Worm (Caenorhabditis elegans) whole organism, L2 larva: ENCODE measurements around the gene inx-8.

ENCODE experiments used
- C34F6.9 ChIP-seq: fragments of 150-350 bp; optimal IDR thresholded peaks from 2 replicates; lab custom pipeline; 2014; ENCODE audit warnings: missing biosample characterization, missing genetic modification characterization
- F13H6.1 ChIP-seq: sonication (generic microtip); optimal IDR thresholded peaks from 2 replicates; lab custom pipeline; 2016; ENCODE audit warnings: missing genetic modification characterization, missing compliant biosample characterization
- R02D3.7 ChIP-seq: fragments of 150-350 bp; optimal IDR thresholded peaks from 2 replicates; lab custom pipeline; 2014; ENCODE audit warnings: missing biosample characterization, missing genetic modification characterization
- Y55F3AM.14 ChIP-seq: fragments of 200-800 bp; sonication (Bioruptor generic); optimal IDR thresholded peaks from 2 replicates; lab custom pipeline; 2018; ENCODE audit warnings: mild to moderate bottlenecking, missing genetic modification characterization, missing compliant biosample characterization
- ZK546.5 ChIP-seq: sonication (generic microtip); optimal IDR thresholded peaks from 2 replicates; lab custom pipeline; 2017; ENCODE audit warnings: missing biosample characterization, missing genetic modification characterization
- alr-1 ChIP-seq: fragments of 150-350 bp; optimal IDR thresholded peaks from 2 replicates; lab custom pipeline; 2014; ENCODE audit warnings: missing biosample characterization, missing genetic modification characterization
- aly-2 ChIP-seq: fragments of 150-350 bp; optimal IDR thresholded peaks from 2 replicates; lab custom pipeline; 2014; ENCODE audit warnings: missing biosample characterization, missing genetic modification characterization
- ama-1 ChIP-seq: fragments of 150-350 bp; optimal IDR thresholded peaks from 2 replicates; lab custom pipeline; 2018; ENCODE audit warnings: inconsistent platforms
- blmp-1 ChIP-seq: sonication (generic microtip); optimal IDR thresholded peaks from 2 replicates; lab custom pipeline; 2017; ENCODE audit warnings: missing genetic modification characterization, mild to moderate bottlenecking, missing compliant biosample characterization, antibody characterized with exemption, moderate library complexity; ENCODE audit not compliant: insufficient read depth
- ceh-16 ChIP-seq: fragments of 150-350 bp; optimal IDR thresholded peaks from 2 replicates; lab custom pipeline; 2014; ENCODE audit warnings: missing biosample characterization, missing genetic modification characterization
- ceh-82 ChIP-seq: fragments of 150-350 bp; optimal IDR thresholded peaks from 2 replicates; lab custom pipeline; 2014; ENCODE audit warnings: missing biosample characterization, missing genetic modification characterization
- crh-2 ChIP-seq: sonication (generic microtip); optimal IDR thresholded peaks from 2 replicates; lab custom pipeline; 2017; ENCODE audit warnings: missing biosample characterization, missing genetic modification characterization
- dmd-4 ChIP-seq: sonication (generic microtip); optimal IDR thresholded peaks from 2 replicates; lab custom pipeline; 2017; ENCODE audit warnings: missing biosample characterization, missing genetic modification characterization
- egl-27 ChIP-seq: sonication (generic microtip); optimal IDR thresholded peaks from 3 replicates; lab custom pipeline; 2017; ENCODE audit warnings: missing biosample characterization, missing genetic modification reagents, missing genetic modification characterization
- elt-1 ChIP-seq: fragments of 150-350 bp; optimal IDR thresholded peaks from 2 replicates; lab custom pipeline; 2014; ENCODE audit warnings: missing biosample characterization, missing genetic modification characterization
- elt-3 ChIP-seq: sonication (generic microtip); optimal IDR thresholded peaks from 2 replicates; lab custom pipeline; 2017; ENCODE audit warnings: missing biosample characterization, missing genetic modification characterization
- fos-1 ChIP-seq: fragments of 150-350 bp; optimal IDR thresholded peaks from 2 replicates; lab custom pipeline; 2014; ENCODE audit warnings: missing biosample characterization, missing genetic modification characterization
- gmeb-1 ChIP-seq: fragments of 150-350 bp; optimal IDR thresholded peaks from 2 replicates; lab custom pipeline; 2014; ENCODE audit warnings: missing biosample characterization, missing genetic modification characterization
- lin-11 ChIP-seq: fragments of 150-350 bp; sonication (generic microtip); optimal IDR thresholded peaks from 2 replicates; lab custom pipeline; 2014; ENCODE audit warnings: missing biosample characterization, missing genetic modification characterization, inconsistent platforms, mixed read lengths
- lin-13 ChIP-seq: fragments of 150-350 bp; optimal IDR thresholded peaks from 2 replicates; lab custom pipeline; 2014; ENCODE audit warnings: missing biosample characterization, missing genetic modification reagents, missing genetic modification characterization
- lin-39 ChIP-seq: fragments of 150-350 bp; optimal IDR thresholded peaks from 2 replicates; lab custom pipeline; 2014; ENCODE audit warnings: missing biosample characterization, missing genetic modification reagents, missing genetic modification characterization
- lsy-2 ChIP-seq, 2 experiments: fragments of 150-350 bp in 1 of 2; sonication (generic microtip) in 1 of 2; optimal IDR thresholded peaks; 2 replicates each; lab custom pipeline; 2014 to 2017; ENCODE audit warnings: missing biosample characterization in 2 of 2, missing genetic modification characterization in 2 of 2
- mab-5 ChIP-seq: fragments of 150-350 bp; optimal IDR thresholded peaks from 2 replicates; lab custom pipeline; 2014; ENCODE audit warnings: missing biosample characterization, missing genetic modification characterization
- mbf-1 ChIP-seq: sonication (generic microtip); optimal IDR thresholded peaks from 2 replicates; lab custom pipeline; 2017; ENCODE audit warnings: missing biosample characterization, missing genetic modification characterization
- mdl-1 ChIP-seq, 2 experiments: fragments of 150-350 bp in 1 of 2; sonication (generic microtip) in 1 of 2; optimal IDR thresholded peaks; 2 replicates each; lab custom pipeline; 2017; ENCODE audit warnings: missing biosample characterization in 2 of 2, missing genetic modification characterization in 2 of 2
- nhr-10 ChIP-seq: sonication (generic microtip); optimal IDR thresholded peaks from 2 replicates; lab custom pipeline; 2017; ENCODE audit warnings: missing biosample characterization, missing genetic modification characterization
- nhr-11 ChIP-seq: fragments of 150-350 bp; optimal IDR thresholded peaks from 2 replicates; lab custom pipeline; 2014; ENCODE audit warnings: missing biosample characterization, missing genetic modification characterization
- nhr-12 ChIP-seq: fragments of 150-350 bp; optimal IDR thresholded peaks from 2 replicates; lab custom pipeline; 2014; ENCODE audit warnings: missing biosample characterization, missing genetic modification characterization
- nhr-129 ChIP-seq: fragments of 150-350 bp; optimal IDR thresholded peaks from 2 replicates; lab custom pipeline; 2014; ENCODE audit warnings: missing biosample characterization, missing genetic modification characterization
- nhr-21 ChIP-seq: fragments of 150-350 bp; optimal IDR thresholded peaks from 2 replicates; lab custom pipeline; 2014; ENCODE audit warnings: missing biosample characterization, missing genetic modification characterization
- nhr-23 ChIP-seq: fragments of 150-350 bp; optimal IDR thresholded peaks from 2 replicates; lab custom pipeline; 2014; ENCODE audit warnings: missing biosample characterization, missing genetic modification reagents, missing genetic modification characterization
- nhr-237 ChIP-seq: fragments of 150-350 bp; optimal IDR thresholded peaks from 2 replicates; lab custom pipeline; 2014; ENCODE audit warnings: missing biosample characterization, missing genetic modification characterization
- nhr-25 ChIP-seq: fragments of 150-350 bp; sonication (generic microtip); optimal IDR thresholded peaks from 3 replicates; lab custom pipeline; 2014; ENCODE audit warnings: missing biosample characterization, missing genetic modification characterization
- nhr-6 ChIP-seq: fragments of 150-350 bp; optimal IDR thresholded peaks from 2 replicates; lab custom pipeline; 2014; ENCODE audit warnings: missing biosample characterization, missing genetic modification characterization
- nhr-77 ChIP-seq: fragments of 150-350 bp; optimal IDR thresholded peaks from 2 replicates; lab custom pipeline; 2014; ENCODE audit warnings: missing biosample characterization, missing genetic modification characterization
- peb-1 ChIP-seq: fragments of 150-350 bp; optimal IDR thresholded peaks from 2 replicates; lab custom pipeline; 2014; ENCODE audit warnings: missing biosample characterization, missing genetic modification characterization
- sem-4 ChIP-seq: fragments of 150-350 bp; optimal IDR thresholded peaks from 2 replicates; lab custom pipeline; 2014; ENCODE audit warnings: missing biosample characterization, missing genetic modification reagents, missing genetic modification characterization
- skn-1 ChIP-seq: sonication (generic microtip); optimal IDR thresholded peaks from 2 replicates; lab custom pipeline; 2017; ENCODE audit warnings: missing biosample characterization, missing genetic modification characterization
- sma-3 ChIP-seq: sonication (generic microtip); optimal IDR thresholded peaks from 2 replicates; lab custom pipeline; 2016; ENCODE audit warnings: missing genetic modification reagents, missing genetic modification characterization, missing compliant biosample characterization
- sma-9 ChIP-seq, 2 experiments: fragments of 150-350 bp in 1 of 2; sonication (generic microtip) in 1 of 2; optimal IDR thresholded peaks; 2 replicates each; lab custom pipeline; 2014 to 2016; ENCODE audit warnings: missing genetic modification characterization in 2 of 2, mild to moderate bottlenecking in 1 of 2, missing biosample characterization in 1 of 2, missing compliant biosample characterization in 1 of 2, missing genetic modification reagents in 1 of 2, moderate library complexity in 1 of 2
- snpc-4 ChIP-seq: fragments of 150-350 bp; optimal IDR thresholded peaks from 2 replicates; lab custom pipeline; 2014; ENCODE audit warnings: missing biosample characterization, missing genetic modification characterization
- unc-39 ChIP-seq: fragments of 150-350 bp; optimal IDR thresholded peaks from 2 replicates; lab custom pipeline; 2014; ENCODE audit warnings: missing biosample characterization, missing genetic modification characterization
- unc-55 ChIP-seq: fragments of 150-350 bp; sonication (generic microtip); optimal IDR thresholded peaks from 3 replicates; lab custom pipeline; 2014; ENCODE audit warnings: missing biosample characterization, missing genetic modification reagents, missing genetic modification characterization
- unc-62 ChIP-seq: fragments of 150-350 bp; optimal IDR thresholded peaks from 2 replicates; lab custom pipeline; 2014; ENCODE audit warnings: missing biosample characterization, missing genetic modification reagents, missing genetic modification characterization
- zag-1 ChIP-seq: fragments of 150-350 bp; optimal IDR thresholded peaks from 2 replicates; lab custom pipeline; 2014; ENCODE audit warnings: missing biosample characterization, missing genetic modification characterization
- ztf-1 ChIP-seq: fragments of 200-800 bp; sonication (Bioruptor generic); conservative IDR thresholded peaks from 2 replicates; pipeline ENCODE4 v1.3.6; 2022; ENCODE audit warnings: missing genetic modification characterization, missing compliant biosample characterization
- ztf-11 ChIP-seq: sonication (generic microtip); optimal IDR thresholded peaks from 2 replicates; lab custom pipeline; 2017; ENCODE audit warnings: missing biosample characterization, missing genetic modification characterization
- ztf-4 ChIP-seq: fragments of 150-350 bp; optimal IDR thresholded peaks from 2 replicates; lab custom pipeline; 2014; ENCODE audit warnings: missing biosample characterization, missing genetic modification characterization

inx-8 gene

DNA sequence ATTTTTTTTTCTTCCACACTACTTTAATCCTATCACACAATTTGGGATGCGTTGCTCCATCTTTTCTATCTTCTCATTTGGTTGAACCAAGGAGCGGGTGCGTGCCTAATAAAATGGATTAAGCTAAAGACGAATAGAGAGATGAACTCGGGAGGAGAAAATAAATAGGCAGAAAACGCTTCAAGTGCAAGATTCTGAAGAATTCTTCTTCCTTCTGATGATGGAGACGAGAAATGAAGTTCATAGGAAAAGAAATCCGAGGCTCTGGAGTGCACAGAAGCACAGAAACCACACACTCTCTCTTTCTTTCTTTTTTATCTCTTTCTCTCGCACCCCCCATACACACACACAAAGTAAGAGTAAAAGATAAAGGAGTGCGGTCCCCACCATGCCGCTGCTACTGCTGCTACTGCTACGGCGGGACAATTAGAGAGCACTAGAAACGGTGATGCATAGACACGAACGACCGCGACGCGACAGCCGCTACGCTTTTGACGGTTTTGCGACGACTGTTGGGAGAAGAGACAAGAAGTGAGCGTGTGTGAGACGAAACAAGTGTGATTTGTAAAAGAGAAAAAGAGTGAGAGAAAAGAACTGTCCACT is 18.5 kb downstream of the inx-8 start:
- TF ChIP-seq aly-2 (tag; lab: Kevin White, UChicago) (no peak), C34F6.9 (tag; lab: Kevin White, UChicago) (peak; percentile 76), unc-62 (GFP tag; lab: Kevin White, UChicago) (no peak), nhr-10 (tag; lab: Kevin White, UChicago) (no peak), crh-2 (tag; lab: Kevin White, UChicago) (peak; percentile 85), ZK546.5 (no peak), ztf-4 (tag; lab: Kevin White, UChicago) (peak; percentile 27), ceh-16 (tag; lab: Kevin White, UChicago) (peak; percentile 42), nhr-237 (tag; lab: Kevin White, UChicago) (no peak), sma-3 (GFP tag; lab: Kevin White, UChicago) (peak; percentile 80), R02D3.7 (no peak), Y55F3AM.14 (GFP tag; lab: Kevin White, UChicago) (peak; percentile 85), alr-1 (tag; lab: Kevin White, UChicago) (no peak), sem-4 (tag; lab: Kevin White, UChicago) (peak; percentile 51), lin-13 (GFP tag; lab: Kevin White, UChicago) (peak; percentile 78), blmp-1 (peak; percentile 81), sma-9 (GFP tag; optimal IDR thresholded peaks at IDR 0.05; lab: Kevin White, UChicago) (peak; percentile 66), sma-9 (tag; optimal IDR thresholded peaks at IDR 0.05; lab: Kevin White, UChicago) (no peak), nhr-25 (peak; percentile 77), ztf-11 (tag; lab: Kevin White, UChicago) (no peak), skn-1 (no peak), nhr-23 (no peak), mdl-1 (tag; optimal IDR thresholded peaks at IDR 0.05; lab: Kevin White, UChicago) (peak in 1 of 2 experiments; percentile 69), ztf-1 (no peak), fos-1 (tag; lab: Kevin White, UChicago) (peak; percentile 87), ceh-82 (tag; lab: Kevin White, UChicago) (no peak), lin-39 (no peak), nhr-6 (tag; lab: Kevin White, UChicago) (peak; percentile 15), lsy-2 (tag; optimal IDR thresholded peaks at IDR 0.05; lab: Kevin White, UChicago) (peak; percentile 41 to 73), peb-1 (tag; lab: Kevin White, UChicago) (no peak), unc-39 (no peak), nhr-11 (no peak), elt-1 (no peak), elt-3 (tag; lab: Kevin White, UChicago) (no peak), egl-27 (tag; lab: Kevin White, UChicago) (peak; percentile 45), nhr-12 (tag; lab: Kevin White, UChicago) (no peak), snpc-4 (tag; lab: Kevin White, UChicago) (peak; percentile 25), nhr-77 (tag; lab: Kevin White, UChicago) (no peak), zag-1 (tag; lab: Kevin White, UChicago) (no peak), nhr-21 (tag; lab: Kevin White, UChicago) (peak; percentile 71), unc-55 (GFP tag; lab: Kevin White, UChicago) (no peak), mab-5 (tag; lab: Kevin White, UChicago) (peak; percentile 31), mbf-1 (tag; lab: Kevin White, UChicago) (no peak), dmd-4 (tag; lab: Kevin White, UChicago) (no peak), gmeb-1 (tag; lab: Kevin White, UChicago) (peak; percentile 71), F13H6.1 (tag; lab: Kevin White, UChicago) (peak; percentile 90), nhr-129 (tag; lab: Kevin White, UChicago) (peak; percentile 90), ama-1 (no peak), lin-11 (tag; lab: Kevin White, UChicago) (peak; percentile 48)
